Fruit fly (Drosophila melanogaster) whole organism, embryonic: ENCODE data around the gene CG7728.
A peak's percentile ranks its signal among the peaks of the same experiment; 100 is the strongest.

Experiments used
- Asciz ChIP-seq: fragments of 200-800 bp; sonication (Bioruptor generic); optimal IDR thresholded peaks from 2 replicates; lab custom pipeline; 2017; ENCODE audit warnings: missing biosample characterization, mild to moderate bottlenecking, missing genetic modification characterization, missing genetic modification reagents
- Bteb2 ChIP-seq: fragments of 200-800 bp; sonication (Bioruptor generic); optimal IDR thresholded peaks from 2 replicates; lab custom pipeline; 2016; ENCODE audit warnings: missing biosample characterization, missing genetic modification characterization
- CG18476 ChIP-seq: fragments of 200-800 bp; sonication (Bioruptor generic); optimal IDR thresholded peaks from 2 replicates; lab custom pipeline; 2016; ENCODE audit warnings: missing biosample characterization, mild to moderate bottlenecking, missing genetic modification characterization
- CG6254 ChIP-seq: fragments of 200-800 bp; sonication (Bioruptor generic); optimal IDR thresholded peaks from 3 replicates; lab custom pipeline; 2017; ENCODE audit warnings: mild to moderate bottlenecking, missing biosample characterization, missing genetic modification reagents, missing genetic modification characterization
- CG9932 ChIP-seq: fragments of 200-800 bp; sonication (Bioruptor generic); IDR thresholded peaks from 2 replicates; pipeline ENCODE4 v1.3.6; 2022; ENCODE audit warnings: missing biosample characterization, missing genetic modification characterization
- ERR ChIP-seq: fragments of 200-800 bp; sonication (Bioruptor generic); optimal IDR thresholded peaks from 2 replicates; lab custom pipeline; 2016; ENCODE audit warnings: missing biosample characterization, missing genetic modification characterization
- amos ChIP-seq: fragments of 200-800 bp; sonication (Bioruptor generic); IDR thresholded peaks from 2 replicates; pipeline ENCODE4 v1.3.6; 2022; ENCODE audit warnings: missing biosample characterization, missing genetic modification characterization; ENCODE audit not compliant: partially characterized antibody
- ci ChIP-seq: fragments of 200-800 bp; sonication (Bioruptor generic); IDR thresholded peaks from 3 replicates; pipeline ENCODE4 v1.3.6; 2022; ENCODE audit warnings: missing biosample characterization, missing genetic modification characterization
- fru ChIP-seq: fragments of >200 bp; optimal IDR thresholded peaks from 2 replicates; lab custom pipeline; 2017
- gro ChIP-seq: fragments of 200-800 bp; sonication (Bioruptor generic); optimal IDR thresholded peaks from 2 replicates; lab custom pipeline; 2016; ENCODE audit warnings: missing biosample characterization, missing genetic modification characterization
- insv ChIP-seq, 2 experiments: fragments of 200-800 bp; sonication (Bioruptor generic); optimal IDR thresholded peaks; 3 replicates each; lab custom pipeline; 2016 to 2018; ENCODE audit warnings: missing biosample characterization in 2 of 2, missing genetic modification characterization in 2 of 2
- ro ChIP-seq: fragments of 200-800 bp; sonication (Bioruptor generic); IDR thresholded peaks from 2 replicates; pipeline ENCODE4 v1.3.6; 2022; ENCODE audit warnings: missing biosample characterization, missing genetic modification characterization
- stc ChIP-seq: fragments of 200-800 bp; sonication (Bioruptor generic); IDR thresholded peaks from 2 replicates; pipeline ENCODE4 v1.3.6; 2022; ENCODE audit warnings: missing biosample characterization, missing genetic modification characterization
- zen2 ChIP-seq: fragments of 200-800 bp; sonication (Bioruptor generic); IDR thresholded peaks from 3 replicates; pipeline ENCODE4 v1.3.6; 2022; ENCODE audit warnings: missing biosample characterization, missing genetic modification characterization; ENCODE audit not compliant: partially characterized antibody

DNA sequence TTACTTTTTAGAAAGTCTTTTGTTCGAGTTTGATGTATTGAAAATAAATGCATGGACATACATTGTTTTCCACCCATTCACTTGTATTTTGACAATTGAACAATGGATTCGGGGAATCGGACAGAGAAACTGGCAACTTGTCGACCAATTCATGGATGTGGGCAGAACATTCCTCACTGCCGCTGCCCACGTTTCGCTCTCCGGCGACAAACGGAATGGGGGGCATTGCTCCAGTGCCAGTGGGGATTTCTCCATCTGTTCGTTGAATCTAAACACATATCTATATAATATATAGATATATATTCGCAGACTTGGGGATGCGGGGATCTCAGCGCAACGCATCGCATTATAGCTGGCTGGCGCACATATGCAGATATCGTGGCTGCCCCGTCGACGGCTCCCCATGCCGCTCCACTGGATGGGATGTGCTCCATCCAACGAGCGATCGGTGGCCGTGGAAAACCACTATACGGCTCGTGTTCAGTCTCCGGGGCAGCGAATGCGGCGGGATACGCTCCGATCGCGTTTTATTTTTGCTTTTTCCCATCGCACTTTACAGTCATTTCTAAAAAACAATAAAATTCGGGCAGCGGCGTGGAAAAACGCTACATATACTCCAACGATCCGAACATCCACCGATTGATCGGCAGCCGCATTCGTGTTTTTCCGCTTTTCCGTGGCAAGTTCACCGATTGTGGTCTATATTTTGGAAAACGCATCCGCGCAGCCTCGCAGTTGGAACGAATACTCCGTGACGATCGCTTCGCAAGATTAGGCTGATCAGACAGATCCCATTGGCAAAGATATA is 29.3 kb downstream of the CG7728 start, which contains the start of gene TpnC73F:
- TF ChIP-seq CG9932 (GFP tag; lab: Robert Waterston, UW) (no peak), ci (GFP tag; lab: Robert Waterston, UW) (0 out of 3 replicates have a peak, but pooled peaks have one; percentile 49), insv (GFP tag; optimal IDR thresholded peaks at IDR 0.05; lab: Kevin White, UChicago) (no peak), gro (GFP tag; lab: Kevin White, UChicago) (no peak), CG6254 (GFP tag; lab: Kevin White, UChicago) (no peak), Bteb2 (GFP tag; lab: Kevin White, UChicago) (no peak), ERR (GFP tag; lab: Kevin White, UChicago) (no peak), Asciz (no peak), ro (GFP tag; lab: Robert Waterston, UW) (no peak), amos (GFP tag; lab: Robert Waterston, UW) (no peak), stc (GFP tag; lab: Robert Waterston, UW) (no peak), fru (lab: Kevin White, UChicago) (no peak), CG18476 (GFP tag; lab: Kevin White, UChicago) (no peak), zen2 (GFP tag; lab: Robert Waterston, UW) (no peak)
